Worm (Caenorhabditis elegans) whole organism, L1 larva: ENCODE measurements around the gene valv-1.

Experiments used
- C04F5.9 ChIP-seq: sonication (generic microtip); optimal IDR thresholded peaks from 2 replicates; lab custom pipeline; 2016; ENCODE audit warnings: missing genetic modification characterization, missing compliant biosample characterization
- C34B4.2 ChIP-seq: sonication (generic microtip); optimal IDR thresholded peaks from 2 replicates; lab custom pipeline; 2017; ENCODE audit warnings: mild to moderate bottlenecking, missing genetic modification characterization, missing compliant biosample characterization
- F16B12.6 ChIP-seq: fragments of 150-350 bp; optimal IDR thresholded peaks from 2 replicates; lab custom pipeline; 2014; ENCODE audit warnings: missing biosample characterization, missing genetic modification characterization
- Y116A8C.19 ChIP-seq: sonication (generic microtip); optimal IDR thresholded peaks from 2 replicates; lab custom pipeline; 2016; ENCODE audit warnings: missing compliant biosample characterization, missing genetic modification characterization, borderline replicate concordance
- aha-1 ChIP-seq: fragments of 150-350 bp; optimal IDR thresholded peaks from 2 replicates; lab custom pipeline; 2014; ENCODE audit warnings: missing biosample characterization, missing genetic modification characterization
- ces-1 ChIP-seq: fragments of 150-350 bp; optimal IDR thresholded peaks from 2 replicates; lab custom pipeline; 2014; ENCODE audit warnings: missing biosample characterization, missing genetic modification reagents, missing genetic modification characterization
- dpl-1 ChIP-seq, 3 experiments: fragments of 150-350 bp in 2 of 3; sonication (generic microtip) in 1 of 3; optimal IDR thresholded peaks; 2 replicates each; lab custom pipeline; 2014 to 2017; ENCODE audit warnings: missing biosample characterization in 3 of 3, missing genetic modification characterization in 3 of 3, missing genetic modification reagents in 3 of 3
- efl-1 ChIP-seq, 4 experiments: fragments of 150-350 bp; optimal IDR thresholded peaks in 3 of 4; peaks in 1 of 4; 1 replicate in 1 of 4; 2 replicates in 3 of 4; lab custom pipeline; 2014; ENCODE audit warnings: missing biosample characterization in 2 of 4, missing genetic modification characterization in 2 of 4, missing genetic modification reagents in 2 of 4
- egl-13 ChIP-seq: sonication (generic microtip); optimal IDR thresholded peaks from 2 replicates; lab custom pipeline; 2016; ENCODE audit warnings: missing genotype, missing genetic modification reagents, missing genetic modification characterization, missing compliant biosample characterization
- elt-2 ChIP-seq: sonication (generic microtip); optimal IDR thresholded peaks from 2 replicates; lab custom pipeline; 2016; ENCODE audit warnings: missing genetic modification characterization, mild to moderate bottlenecking, inconsistent platforms, missing compliant biosample characterization, missing genetic modification reagents
- fkh-10 ChIP-seq: sonication (generic microtip); optimal IDR thresholded peaks from 2 replicates; lab custom pipeline; 2017; ENCODE audit warnings: missing biosample characterization, missing genetic modification reagents, missing genetic modification characterization
- fkh-8 ChIP-seq: sonication (generic microtip); optimal IDR thresholded peaks from 2 replicates; lab custom pipeline; 2016; ENCODE audit warnings: mild to moderate bottlenecking, missing genetic modification characterization, missing compliant biosample characterization
- fos-1 ChIP-seq: fragments of 150-350 bp; optimal IDR thresholded peaks from 2 replicates; lab custom pipeline; 2014; ENCODE audit warnings: missing biosample characterization, missing genetic modification characterization
- hlh-4 ChIP-seq: sonication (generic microtip); optimal IDR thresholded peaks from 2 replicates; lab custom pipeline; 2016; ENCODE audit warnings: mild to moderate bottlenecking, missing genetic modification characterization, missing compliant biosample characterization
- hpl-2 ChIP-seq: fragments of 150-350 bp; optimal IDR thresholded peaks from 2 replicates; lab custom pipeline; 2014; ENCODE audit warnings: missing biosample characterization, missing genetic modification reagents, missing genetic modification characterization
- irx-1 ChIP-seq: sonication (generic microtip); optimal IDR thresholded peaks from 2 replicates; lab custom pipeline; 2016; ENCODE audit warnings: missing genetic modification characterization, missing compliant biosample characterization
- isw-1 ChIP-seq: fragments of 200-800 bp; sonication (Bioruptor generic); IDR thresholded peaks from 2 replicates; pipeline ENCODE4 v1.3.6; 2022; ENCODE audit warnings: missing genetic modification characterization, missing compliant biosample characterization
- lin-14 ChIP-seq: fragments of 200-800 bp; sonication (Bioruptor generic); optimal IDR thresholded peaks from 2 replicates; lab custom pipeline; 2018; ENCODE audit warnings: mild to moderate bottlenecking, missing genetic modification characterization, moderate library complexity, missing compliant biosample characterization
- lin-35 ChIP-seq, 2 experiments: fragments of 150-350 bp; optimal IDR thresholded peaks; 2 replicates each; lab custom pipeline; 2014; ENCODE audit warnings: missing biosample characterization in 2 of 2, missing genetic modification characterization in 2 of 2, missing genetic modification reagents in 2 of 2
- lsy-2 ChIP-seq, 2 experiments: fragments of 150-350 bp; optimal IDR thresholded peaks; 2 replicates each; lab custom pipeline; 2014; ENCODE audit warnings: missing biosample characterization in 2 of 2, missing genetic modification characterization in 2 of 2
- nhr-20 ChIP-seq: sonication (generic microtip); optimal IDR thresholded peaks from 2 replicates; lab custom pipeline; 2016; ENCODE audit warnings: mild to moderate bottlenecking, missing genetic modification characterization, missing compliant biosample characterization
- skn-1 ChIP-seq: fragments of 150-350 bp; optimal IDR thresholded peaks from 2 replicates; lab custom pipeline; 2014; ENCODE audit warnings: missing biosample characterization, missing genetic modification characterization
- snu-23 ChIP-seq: sonication (generic microtip); optimal IDR thresholded peaks from 2 replicates; lab custom pipeline; 2016; ENCODE audit warnings: missing genetic modification characterization, missing compliant biosample characterization
- swsn-7 ChIP-seq: sonication (generic microtip); optimal IDR thresholded peaks from 2 replicates; lab custom pipeline; 2016; ENCODE audit warnings: missing genetic modification characterization, missing compliant biosample characterization
- tbx-2 ChIP-seq: sonication (generic microtip); optimal IDR thresholded peaks from 2 replicates; lab custom pipeline; 2016; ENCODE audit warnings: missing genetic modification characterization, missing compliant biosample characterization
- unc-86 ChIP-seq: sonication (generic microtip); optimal IDR thresholded peaks from 2 replicates; lab custom pipeline; 2016; ENCODE audit warnings: missing genetic modification characterization, missing compliant biosample characterization
- unc-98 ChIP-seq: fragments of 200-800 bp; sonication (Bioruptor generic); IDR thresholded peaks from 2 replicates; pipeline ENCODE4 v1.3.6; 2022; ENCODE audit warnings: missing genetic modification characterization, missing compliant biosample characterization
- ztf-4 ChIP-seq: fragments of 150-350 bp; optimal IDR thresholded peaks from 2 replicates; lab custom pipeline; 2014; ENCODE audit warnings: missing biosample characterization, missing genetic modification characterization

Gene valv-1

ce11 chrIV:7486201-7486947 lies 41.2 kb upstream of the valv-1 start, which contains the start of the genes his-61 and his-62 (continued):
- TF ChIP-seq hpl-2 (GFP tag; lab: Kevin White, UChicago) (no peak), fkh-10 (GFP tag; lab: Kevin White, UChicago) (no peak), hlh-4 (tag; lab: Kevin White, UChicago) (no peak), ztf-4 (peak; percentile 28), nhr-20 (tag; lab: Kevin White, UChicago) (peak; percentile 37), lin-14 (GFP tag; lab: Kevin White, UChicago) (peak; percentile 91), fkh-8 (peak; percentile 15), isw-1 (GFP tag; lab: Robert Waterston, UW) (peak; percentile 38; the same call in 1 of the 2 replicates), C34B4.2 (tag; lab: Kevin White, UChicago) (no peak), swsn-7 (tag; lab: Kevin White, UChicago) (peak; percentile 82)

ce11 chrIV:7478134-7478533 lies 33.0 kb upstream of the valv-1 start, which contains the start of gene rod-1:
TSS of gene rod-1 (plus strand) at chrIV:7478452.
- TF ChIP-seq snu-23 (GFP tag; lab: Kevin White, UChicago) (no peak), irx-1 (tag; lab: Kevin White, UChicago) (no peak), lsy-2 (tag; optimal IDR thresholded peaks at IDR 0.05; lab: Kevin White, UChicago) (peak in 1 of 2 experiments; percentile 69), dpl-1 (GFP tag; optimal IDR thresholded peaks at IDR 0.05; lab: Kevin White, UChicago) (peak; percentile 31 to 84 (median 73)), lin-35 (GFP tag; optimal IDR thresholded peaks at IDR 0.05; lab: Kevin White, UChicago) (peak; percentile 63 to 89), efl-1 (optimal IDR thresholded peaks at IDR 0.05; lab: Kevin White, UChicago) (peak; percentile 65 to 72), efl-1 (GFP tag; optimal IDR thresholded peaks at IDR 0.05 in 1 of 2; lab: Kevin White, UChicago) (peak; percentile 79 to 97), skn-1 (tag; lab: Kevin White, UChicago) (peak; percentile 3)

ce11 chrIV:7477697-7478096 lies 32.6 kb upstream of the valv-1 start:
- TF ChIP-seq elt-2 (tag; lab: Kevin White, UChicago) (no peak), egl-13 (no peak), lin-35 (GFP tag; optimal IDR thresholded peaks at IDR 0.05; lab: Kevin White, UChicago) (no peak), ces-1 (GFP tag; lab: Kevin White, UChicago) (no peak), lin-14 (GFP tag; lab: Kevin White, UChicago) (no peak), C34B4.2 (tag; lab: Kevin White, UChicago) (no peak), aha-1 (tag; lab: Kevin White, UChicago) (no peak), fos-1 (tag; lab: Kevin White, UChicago) (no peak), C04F5.9 (tag; lab: Kevin White, UChicago) (no peak), unc-86 (tag; lab: Kevin White, UChicago) (no peak)

- peak in 1 of 3 experiments; percentile 14 for TF ChIP-seq dpl-1 (GFP tag; optimal IDR thresholded peaks at IDR 0.05; lab: Kevin White, UChicago)
- TF ChIP-seq F16B12.6, result no peak
- peak; percentile 42 to 44 for TF ChIP-seq efl-1 (optimal IDR thresholded peaks at IDR 0.05; lab: Kevin White, UChicago)
- TF ChIP-seq efl-1 (GFP tag; optimal IDR thresholded peaks at IDR 0.05 in 1 of 2; lab: Kevin White, UChicago), result peak in 1 of 2 experiments; percentile 72
- no peak for TF ChIP-seq Y116A8C.19 (tag; lab: Kevin White, UChicago)
- TF ChIP-seq unc-98 (GFP tag; lab: Robert Waterston, UW), result no peak
- peak in 1 of 2 experiments; percentile 15 for TF ChIP-seq lin-35 (GFP tag; optimal IDR thresholded peaks at IDR 0.05; lab: Kevin White, UChicago)
- TF ChIP-seq, all 84 proteins: peak for 3
Measured at ce11 chrIV:7477197-7477596, 32.1 kb upstream of the valv-1 start, which contains the start of gene pycr-4. TSS of gene pycr-4 (minus strand) at chrIV:7477297.

- TF ChIP-seq tbx-2 (no peak), efl-1 (optimal IDR thresholded peaks at IDR 0.05; lab: Kevin White, UChicago) (no peak), efl-1 (GFP tag; optimal IDR thresholded peaks at IDR 0.05 in 1 of 2; lab: Kevin White, UChicago) (peak in 1 of 2 experiments; percentile 62)
Measured at ce11 chrIV:7474826-7475225, 29.7 kb upstream of the valv-1 start, which contains the start of gene slc-25A18.2. TSS of gene slc-25A18.2 (plus strand) at chrIV:7475041.
